Fruit fly (Drosophila melanogaster) whole organism: ENCODE results near the gene CG17841.

Experiments used
- CG8478 ChIP-seq: fragments of >200 bp; optimal IDR thresholded peaks from 2 replicates; lab custom pipeline; 2018; ENCODE audit warnings: inconsistent platforms
- Dll ChIP-seq: fragments of >200 bp; optimal IDR thresholded peaks from 2 replicates; lab custom pipeline; 2017
- EcR ChIP-seq, 2 experiments: fragments of >200 bp; optimal IDR thresholded peaks; 2 replicates each; lab custom pipeline; 2017; ENCODE audit warnings: missing biosample characterization in 2 of 2, missing genetic modification characterization in 2 of 2, missing genetic modification reagents in 2 of 2
- pan ChIP-seq: fragments of >200 bp; optimal IDR thresholded peaks from 2 replicates; lab custom pipeline; 2017
- psq ChIP-seq: fragments of >200 bp; optimal IDR thresholded peaks from 2 replicates; lab custom pipeline; 2017
- usp ChIP-seq: fragments of >200 bp; optimal IDR thresholded peaks from 2 replicates; lab custom pipeline; 2017; ENCODE audit warnings: missing biosample characterization, missing genetic modification characterization, mixed read lengths

CG17841 gene

DNA sequence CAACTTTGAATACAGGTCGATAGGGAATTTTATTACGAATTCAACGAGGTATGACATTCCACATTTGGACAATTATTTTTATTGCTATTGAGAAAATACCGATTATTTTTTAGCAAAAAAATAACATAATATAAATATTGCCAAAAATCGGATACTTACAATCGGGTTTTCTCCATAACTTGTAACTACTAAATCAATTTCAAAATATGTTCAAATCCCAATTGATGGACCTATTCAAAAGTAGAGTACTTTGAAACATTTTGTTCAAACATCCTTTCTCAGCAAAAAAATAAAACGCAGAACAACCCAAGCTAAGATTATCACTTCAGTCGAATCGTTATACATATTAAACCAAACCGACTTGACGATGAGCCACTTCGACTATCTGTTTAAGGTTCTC lies 49.3 kb downstream of the CG17841 start, which contains the start of gene RabX2:
Gene RabX2, plus strand, starts transcription at position 301 of the 400 bp plus-strand sequence.
- TF ChIP-seq EcR (GFP tag; optimal IDR thresholded peaks at IDR 0.05; lab: Kevin White, UChicago): no peak
- TF ChIP-seq usp (GFP tag; lab: Kevin White, UChicago): no peak
- no peak for TF ChIP-seq CG8478
- no peak for TF ChIP-seq Dll (lab: Kevin White, UChicago)
- no peak for TF ChIP-seq pan (lab: Kevin White, UChicago)
- TF ChIP-seq psq (lab: Kevin White, UChicago): no peak

- TF ChIP-seq usp (GFP tag; lab: Kevin White, UChicago) (no peak), psq (lab: Kevin White, UChicago) (no peak), CG8478 (no peak), EcR (GFP tag; optimal IDR thresholded peaks at IDR 0.05; lab: Kevin White, UChicago) (no peak), Dll (lab: Kevin White, UChicago) (no peak), pan (lab: Kevin White, UChicago) (no peak)
Measured at dm6 chrX:10432712-10433111, 64.9 kb downstream of the CG17841 start, which contains the start of gene CG12640. Gene CG12640, minus strand, starts transcription at chrX:10432812.
